Worm (Caenorhabditis elegans) whole organism, young adult: ENCODE measurements around the gene srj-25.

ENCODE experiments used
- B0336.3 ChIP-seq: fragments of 200-800 bp; sonication (Bioruptor generic); IDR thresholded peaks from 2 replicates; pipeline ENCODE4 v1.3.6; 2022; ENCODE audit warnings: missing genetic modification characterization, missing compliant biosample characterization
- C06A6.2 ChIP-seq: fragments of 200-800 bp; sonication (Bioruptor generic); conservative IDR thresholded peaks from 2 replicates; pipeline ENCODE4 v1.3.6; 2022; ENCODE audit warnings: missing genetic modification characterization, missing compliant biosample characterization
- D2030.7 ChIP-seq: fragments of 200-800 bp; sonication (Bioruptor generic); IDR thresholded peaks from 2 replicates; pipeline ENCODE4 v1.3.6; 2022; ENCODE audit warnings: missing genetic modification reagents, missing genetic modification characterization, missing compliant biosample characterization
- F10E7.11 ChIP-seq: sonication (generic microtip); optimal IDR thresholded peaks from 2 replicates; lab custom pipeline; 2017; ENCODE audit warnings: mild to moderate bottlenecking, missing genetic modification characterization, moderate library complexity, missing compliant biosample characterization
- F23B12.7 ChIP-seq: sonication (generic microtip); optimal IDR thresholded peaks from 2 replicates; lab custom pipeline; 2017; ENCODE audit warnings: missing genetic modification characterization, mild to moderate bottlenecking, missing compliant biosample characterization, antibody characterized with exemption, moderate library complexity; ENCODE audit not compliant: insufficient read depth
- F37B4.10 ChIP-seq: fragments of 200-800 bp; sonication (Bioruptor generic); IDR thresholded peaks from 2 replicates; pipeline ENCODE4 v1.3.6; 2022; ENCODE audit warnings: missing genetic modification characterization, missing compliant biosample characterization
- F39B2.1 ChIP-seq: fragments of 200-800 bp; sonication (Bioruptor generic); IDR thresholded peaks from 2 replicates; pipeline ENCODE4 v1.3.6; 2022; ENCODE audit warnings: missing genetic modification reagents, missing genetic modification characterization, missing compliant biosample characterization
- F52B5.7 ChIP-seq: sonication (generic microtip); optimal IDR thresholded peaks from 2 replicates; lab custom pipeline; 2016; ENCODE audit warnings: mild to moderate bottlenecking, missing genetic modification characterization, missing compliant biosample characterization
- K12H6.12 ChIP-seq: fragments of 200-800 bp; sonication (Bioruptor generic); optimal IDR thresholded peaks from 2 replicates; lab custom pipeline; 2018; ENCODE audit warnings: mild to moderate bottlenecking, missing genetic modification characterization, missing compliant biosample characterization
- Y53F4B.3 ChIP-seq: fragments of 200-800 bp; sonication (Bioruptor generic); IDR thresholded peaks from 2 replicates; pipeline ENCODE4 v1.3.6; 2022; ENCODE audit warnings: missing genetic modification reagents, missing genetic modification characterization, missing compliant biosample characterization
- Y56A3A.18 ChIP-seq: fragments of 200-800 bp; sonication (Bioruptor generic); IDR thresholded peaks from 2 replicates; pipeline ENCODE4 v1.3.6; 2022; ENCODE audit warnings: missing genetic modification reagents, missing genetic modification characterization, missing compliant biosample characterization
- ZK185.1 ChIP-seq: sonication (generic microtip); optimal IDR thresholded peaks from 2 replicates; lab custom pipeline; 2016; ENCODE audit warnings: mild to moderate bottlenecking, missing genetic modification characterization, missing compliant biosample characterization; ENCODE audit not compliant: poor library complexity, severe bottlenecking
- akir-1 ChIP-seq: fragments of 200-800 bp; sonication (Bioruptor generic); optimal IDR thresholded peaks from 2 replicates; lab custom pipeline; 2018; ENCODE audit warnings: mild to moderate bottlenecking, missing genetic modification characterization, moderate library complexity, missing compliant biosample characterization
- aptf-2 ChIP-seq: fragments of 200-800 bp; sonication (Bioruptor generic); conservative IDR thresholded peaks from 2 replicates; pipeline ENCODE4 v1.3.6; 2022; ENCODE audit warnings: missing genetic modification reagents, missing genetic modification characterization, missing compliant biosample characterization
- aptf-3 ChIP-seq: fragments of 200-800 bp; sonication (Bioruptor generic); IDR thresholded peaks from 2 replicates; pipeline ENCODE4 v1.3.6; 2022; ENCODE audit warnings: missing genetic modification characterization, missing compliant biosample characterization
- atf-7 ChIP-seq: sonication (generic microtip); optimal IDR thresholded peaks from 2 replicates; lab custom pipeline; 2017; ENCODE audit warnings: mild to moderate bottlenecking, missing genetic modification characterization, missing compliant biosample characterization
- bed-1 ChIP-seq: fragments of 200-800 bp; sonication (Bioruptor generic); IDR thresholded peaks from 2 replicates; pipeline ENCODE4 v1.3.6; 2022; ENCODE audit warnings: missing genetic modification reagents, missing genetic modification characterization, missing compliant biosample characterization
- bed-2 ChIP-seq: fragments of 200-800 bp; sonication (Bioruptor generic); IDR thresholded peaks from 2 replicates; pipeline ENCODE4 v1.3.6; 2022; ENCODE audit warnings: missing genetic modification reagents, missing genetic modification characterization, missing compliant biosample characterization
- cebp-2 ChIP-seq: fragments of 200-800 bp; sonication (Bioruptor generic); IDR thresholded peaks from 2 replicates; pipeline ENCODE4 v1.3.6; 2022; ENCODE audit warnings: missing genetic modification characterization, missing compliant biosample characterization
- ceh-40 ChIP-seq: fragments of 200-800 bp; sonication (Bioruptor generic); IDR thresholded peaks from 2 replicates; pipeline ENCODE4 v1.3.6; 2022; ENCODE audit warnings: missing genetic modification characterization, missing compliant biosample characterization
- ceh-58 ChIP-seq: fragments of 200-800 bp; sonication (Bioruptor generic); IDR thresholded peaks from 2 replicates; pipeline ENCODE4 v1.3.6; 2022; ENCODE audit warnings: missing genetic modification characterization, missing compliant biosample characterization
- ceh-79 ChIP-seq: sonication (generic microtip); optimal IDR thresholded peaks from 2 replicates; lab custom pipeline; 2017; ENCODE audit warnings: mild to moderate bottlenecking, missing genetic modification characterization, missing compliant biosample characterization
- ceh-91 ChIP-seq: fragments of 200-800 bp; sonication (Bioruptor generic); IDR thresholded peaks from 2 replicates; pipeline ENCODE4 v1.3.6; 2022; ENCODE audit warnings: missing genetic modification reagents, missing genetic modification characterization, missing compliant biosample characterization
- egrh-3 ChIP-seq: fragments of 200-800 bp; sonication (Bioruptor generic); IDR thresholded peaks from 2 replicates; pipeline ENCODE4 v1.3.6; 2022; ENCODE audit warnings: missing genetic modification reagents, missing genetic modification characterization, missing compliant biosample characterization
- hlh-26 ChIP-seq: fragments of 200-800 bp; sonication (Bioruptor generic); conservative IDR thresholded peaks from 2 replicates; pipeline ENCODE4 v1.3.6; 2022; ENCODE audit warnings: missing genetic modification reagents, missing genetic modification characterization, missing compliant biosample characterization
- hmg-20 ChIP-seq: fragments of 200-800 bp; sonication (Bioruptor generic); IDR thresholded peaks from 2 replicates; pipeline ENCODE4 v1.3.6; 2022; ENCODE audit warnings: missing genetic modification reagents, missing genetic modification characterization, missing compliant biosample characterization
- let-607 ChIP-seq, 2 experiments: fragments of 200-800 bp in 1 of 2; sonication (Bioruptor generic) in 1 of 2; sonication (generic microtip) in 1 of 2; optimal IDR thresholded peaks; 2 replicates each; lab custom pipeline; 2016 to 2018; ENCODE audit warnings: mild to moderate bottlenecking in 2 of 2, missing compliant biosample characterization in 2 of 2, missing genetic modification characterization in 2 of 2, moderate library complexity in 2 of 2, missing genotype in 1 of 2
- lin-35 ChIP-seq, 3 experiments: fragments of 150-350 bp in 2 of 3; sonication (generic microtip) in 1 of 3; optimal IDR thresholded peaks; 2 replicates each; lab custom pipeline; 2014 to 2018; ENCODE audit warnings: missing biosample characterization in 3 of 3, missing genetic modification characterization in 3 of 3, missing genetic modification reagents in 3 of 3
- lir-1 ChIP-seq: fragments of 200-800 bp; sonication (Bioruptor generic); conservative IDR thresholded peaks from 2 replicates; pipeline ENCODE4 v1.3.6; 2022; ENCODE audit warnings: missing genetic modification reagents, missing genetic modification characterization, missing compliant biosample characterization
- lsl-1 ChIP-seq: fragments of 200-800 bp; sonication (Bioruptor generic); optimal IDR thresholded peaks from 2 replicates; lab custom pipeline; 2018; ENCODE audit warnings: mild to moderate bottlenecking, missing genetic modification characterization, moderate library complexity, missing compliant biosample characterization
- lsy-27 ChIP-seq: sonication (generic microtip); optimal IDR thresholded peaks from 2 replicates; lab custom pipeline; 2017; ENCODE audit warnings: missing genetic modification characterization, mild to moderate bottlenecking, missing compliant biosample characterization, antibody characterized with exemption, missing genotype, borderline replicate concordance; ENCODE audit not compliant: insufficient read depth
- madf-3 ChIP-seq: fragments of 200-800 bp; sonication (Bioruptor generic); IDR thresholded peaks from 2 replicates; pipeline ENCODE4 v1.3.6; 2022; ENCODE audit warnings: missing genetic modification reagents, missing genetic modification characterization, missing compliant biosample characterization
- madf-6 ChIP-seq: fragments of 200-800 bp; sonication (Bioruptor generic); IDR thresholded peaks from 2 replicates; pipeline ENCODE4 v1.3.6; 2022; ENCODE audit warnings: missing genetic modification reagents, missing genetic modification characterization, missing compliant biosample characterization
- madf-8 ChIP-seq: fragments of 200-800 bp; sonication (Bioruptor generic); conservative IDR thresholded peaks from 2 replicates; pipeline ENCODE4 v1.3.6; 2022; ENCODE audit warnings: missing genetic modification reagents, missing genetic modification characterization, missing compliant biosample characterization
- mes-4 ChIP-seq: sonication (generic microtip); optimal IDR thresholded peaks from 2 replicates; lab custom pipeline; 2016; ENCODE audit warnings: missing genotype, missing genetic modification characterization, missing compliant biosample characterization
- nfyb-1 ChIP-seq: fragments of 200-800 bp; sonication (Bioruptor generic); IDR thresholded peaks from 2 replicates; pipeline ENCODE4 v1.3.6; 2022; ENCODE audit warnings: missing genetic modification reagents, missing genetic modification characterization, missing compliant biosample characterization
- nhr-27 ChIP-seq: fragments of 200-800 bp; sonication (Bioruptor generic); optimal IDR thresholded peaks from 2 replicates; lab custom pipeline; 2018; ENCODE audit warnings: mild to moderate bottlenecking, missing genetic modification characterization, moderate library complexity, missing compliant biosample characterization
- pbrm-1 ChIP-seq: fragments of 200-800 bp; sonication (Bioruptor generic); IDR thresholded peaks from 2 replicates; pipeline ENCODE4 v1.3.6; 2022; ENCODE audit warnings: missing genetic modification reagents, missing genetic modification characterization, missing compliant biosample characterization
- snpc-1.1 ChIP-seq: sonication (generic microtip); optimal IDR thresholded peaks from 2 replicates; lab custom pipeline; 2017; ENCODE audit warnings: missing genetic modification characterization, mild to moderate bottlenecking, missing compliant biosample characterization, antibody characterized with exemption, moderate library complexity, missing genotype, missing genetic modification reagents; ENCODE audit not compliant: insufficient read depth
- snpc-1.3 ChIP-seq: sonication (generic microtip); optimal IDR thresholded peaks from 2 replicates; lab custom pipeline; 2017; ENCODE audit warnings: missing genetic modification characterization, mild to moderate bottlenecking, missing compliant biosample characterization, antibody characterized with exemption, moderate library complexity, missing genotype, missing genetic modification reagents; ENCODE audit not compliant: insufficient read depth
- snpc-3.4 ChIP-seq: sonication (generic microtip); optimal IDR thresholded peaks from 2 replicates; lab custom pipeline; 2017; ENCODE audit warnings: missing genetic modification characterization, mild to moderate bottlenecking, missing compliant biosample characterization, antibody characterized with exemption, moderate library complexity, missing genotype, missing genetic modification reagents
- somi-1 ChIP-seq: fragments of 200-800 bp; sonication (Bioruptor generic); optimal IDR thresholded peaks from 2 replicates; lab custom pipeline; 2018; ENCODE audit warnings: mild to moderate bottlenecking, missing genetic modification characterization, missing compliant biosample characterization
- tlf-1 ChIP-seq: fragments of 200-800 bp; sonication (Bioruptor generic); optimal IDR thresholded peaks from 2 replicates; lab custom pipeline; 2018; ENCODE audit warnings: mild to moderate bottlenecking, missing genetic modification characterization, missing compliant biosample characterization
- zim-3 ChIP-seq: sonication (generic microtip); optimal IDR thresholded peaks from 2 replicates; lab custom pipeline; 2017; ENCODE audit warnings: mild to moderate bottlenecking, missing genetic modification characterization, moderate library complexity, missing compliant biosample characterization
- ztf-25 ChIP-seq: fragments of 200-800 bp; sonication (Bioruptor generic); IDR thresholded peaks from 2 replicates; pipeline ENCODE4 v1.3.6; 2022; ENCODE audit warnings: missing genetic modification reagents, missing genetic modification characterization, missing compliant biosample characterization
- ztf-28 ChIP-seq: fragments of 200-800 bp; sonication (Bioruptor generic); IDR thresholded peaks from 2 replicates; pipeline ENCODE4 v1.3.6; 2022; ENCODE audit warnings: missing genetic modification reagents, missing genetic modification characterization, missing compliant biosample characterization
- ztf-3 ChIP-seq: fragments of 200-800 bp; sonication (Bioruptor generic); optimal IDR thresholded peaks from 2 replicates; lab custom pipeline; 2018; ENCODE audit warnings: mild to moderate bottlenecking, missing genetic modification characterization, missing compliant biosample characterization
- ztf-6 ChIP-seq: fragments of 200-800 bp; sonication (Bioruptor generic); IDR thresholded peaks from 2 replicates; pipeline ENCODE4 v1.3.6; 2022; ENCODE audit warnings: missing genetic modification reagents, missing genetic modification characterization, missing compliant biosample characterization

srj-25 gene

ce11 chrV:731330-731729 lies 4.7 kb downstream of the srj-25 start (continued):
- TF ChIP-seq ZK185.1 (tag; lab: Kevin White, UChicago) (peak; percentile 73), Y56A3A.18 (peak; percentile 46; the same call in 1 of the 2 replicates), ztf-28 (GFP tag; lab: Robert Waterston, UW) (no peak), F39B2.1 (GFP tag; lab: Robert Waterston, UW) (no peak), F23B12.7 (tag; lab: Kevin White, UChicago) (no peak), lir-1 (GFP tag; lab: Robert Waterston, UW) (peak; percentile 73), ceh-79 (tag; lab: Kevin White, UChicago) (no peak), hmg-20 (GFP tag; lab: Robert Waterston, UW) (no peak), ztf-6 (GFP tag; lab: Robert Waterston, UW) (no peak), tlf-1 (GFP tag; lab: Kevin White, UChicago) (peak; percentile 84), somi-1 (GFP tag; lab: Kevin White, UChicago) (peak; percentile 89), snpc-3.4 (tag; lab: Kevin White, UChicago) (no peak), egrh-3 (GFP tag; lab: Robert Waterston, UW) (peak; percentile 67), lsl-1 (GFP tag; lab: Kevin White, UChicago) (no peak), ceh-40 (no peak), mes-4 (tag; lab: Kevin White, UChicago) (no peak), D2030.7 (GFP tag; lab: Robert Waterston, UW) (no peak), aptf-2 (GFP tag; lab: Robert Waterston, UW) (no peak), nhr-27 (no peak), lsy-27 (tag; lab: Kevin White, UChicago) (no peak), F37B4.10 (GFP tag; lab: Robert Waterston, UW) (no peak), ceh-58 (no peak), F52B5.7 (tag; lab: Kevin White, UChicago) (peak; percentile 76), snpc-1.3 (tag; lab: Kevin White, UChicago) (no peak), cebp-2 (GFP tag; lab: Robert Waterston, UW) (0 out of 2 replicates have a peak, but pooled peaks have one; percentile 61), C06A6.2 (GFP tag; lab: Robert Waterston, UW) (peak; percentile 84), zim-3 (tag; lab: Kevin White, UChicago) (no peak), lin-35 (GFP tag; optimal IDR thresholded peaks at IDR 0.05; lab: Kevin White, UChicago) (peak in 1 of 3 experiments; percentile 29), akir-1 (GFP tag; lab: Kevin White, UChicago) (no peak), aptf-3 (no peak), pbrm-1 (GFP tag; lab: Robert Waterston, UW) (peak; percentile 77), F10E7.11 (tag; lab: Kevin White, UChicago) (no peak), let-607 (tag; optimal IDR thresholded peaks at IDR 0.05; lab: Kevin White, UChicago) (peak in 1 of 2 experiments; percentile 85), ceh-91 (GFP tag; lab: Robert Waterston, UW) (no peak), atf-7 (tag; lab: Kevin White, UChicago) (peak; percentile 93), Y53F4B.3 (GFP tag; lab: Robert Waterston, UW) (no peak), B0336.3 (GFP tag; lab: Robert Waterston, UW) (peak; percentile 96), hlh-26 (GFP tag; lab: Robert Waterston, UW) (no peak), K12H6.12 (tag; lab: Kevin White, UChicago) (peak; percentile 71), ztf-25 (GFP tag; lab: Robert Waterston, UW) (no peak), madf-3 (GFP tag; lab: Robert Waterston, UW) (peak; percentile 64; the same call in 1 of the 2 replicates), snpc-1.1 (no peak), madf-6 (GFP tag; lab: Robert Waterston, UW) (0 out of 2 replicates have a peak, but pooled peaks have one; percentile 31), bed-2 (no peak), ztf-3 (GFP tag; lab: Kevin White, UChicago) (no peak), madf-8 (no peak), nfyb-1 (GFP tag; lab: Robert Waterston, UW) (peak; percentile 89), bed-1 (no peak)
